Worm (Caenorhabditis elegans): ENCODE results near the gene K03H1.13.

ce11 chrIII:9912998-9913397 lies 37.1 kb downstream of the K03H1.13 start:
- TF ChIP-seq med-1 (GFP tag; optimal IDR thresholded peaks at IDR 0.05; ENCODE audit: insufficient read depth) (no peak), flt-1 (GFP tag; IDR thresholded peaks at IDR 0.05) (no peak), tab-1 (GFP tag; IDR thresholded peaks at IDR 0.05) (no peak)

All from whole organism, midembryonic.